Worm (Caenorhabditis elegans) whole organism, L4 larva: ENCODE measurements around the gene lgc-20.

ENCODE experiments used
- D1046.2 ChIP-seq: fragments of 200-800 bp; sonication (Bioruptor generic); IDR thresholded peaks from 2 replicates; pipeline ENCODE4 v1.3.6; 2022; ENCODE audit warnings: missing genetic modification characterization, missing compliant biosample characterization
- F10B5.3 ChIP-seq: sonication (generic microtip); optimal IDR thresholded peaks from 2 replicates; lab custom pipeline; 2016; ENCODE audit warnings: mild to moderate bottlenecking, missing genetic modification characterization, missing compliant biosample characterization
- F26F4.8 ChIP-seq: fragments of 200-800 bp; sonication (Bioruptor generic); conservative IDR thresholded peaks from 2 replicates; pipeline ENCODE4 v1.3.6; 2022; ENCODE audit warnings: missing genetic modification characterization, missing compliant biosample characterization
- T20F7.1 ChIP-seq: fragments of 200-800 bp; sonication (Bioruptor generic); optimal IDR thresholded peaks from 2 replicates; lab custom pipeline; 2018; ENCODE audit warnings: mild to moderate bottlenecking, missing genetic modification characterization, missing compliant biosample characterization
- Y75B8A.6 ChIP-seq: fragments of 200-800 bp; sonication (Bioruptor generic); IDR thresholded peaks from 2 replicates; pipeline ENCODE4 v1.3.6; 2022; ENCODE audit warnings: missing genetic modification reagents, missing genetic modification characterization, missing compliant biosample characterization
- aha-1 ChIP-seq: fragments of 150-350 bp; peaks from one replicate; lab custom pipeline; 2014; ENCODE audit warnings: missing biosample characterization, missing genetic modification characterization
- ama-1 ChIP-seq: fragments of 150-350 bp; optimal IDR thresholded peaks from 2 replicates; lab custom pipeline; 2014; ENCODE audit warnings: inconsistent platforms, mixed read lengths
- arid-1 ChIP-seq: fragments of 200-800 bp; sonication (Bioruptor generic); conservative IDR thresholded peaks from 2 replicates; pipeline ENCODE4 v1.3.6; 2022; ENCODE audit warnings: missing genetic modification reagents, missing genetic modification characterization, missing compliant biosample characterization
- ceh-82 ChIP-seq: sonication (generic microtip); optimal IDR thresholded peaks from 2 replicates; lab custom pipeline; 2017; ENCODE audit warnings: missing biosample characterization, missing genetic modification characterization
- ces-1 ChIP-seq: fragments of 150-350 bp; sonication (generic microtip); optimal IDR thresholded peaks from 4 replicates; lab custom pipeline; 2014; ENCODE audit warnings: missing biosample characterization, missing genetic modification reagents, missing genetic modification characterization
- daf-16 ChIP-seq, 3 experiments: sonication (generic microtip); optimal IDR thresholded peaks; 2 replicates each; lab custom pipeline; 2016 to 2017; ENCODE audit warnings: missing genetic modification characterization in 3 of 3, missing genetic modification reagents in 3 of 3, mild to moderate bottlenecking in 2 of 3, missing compliant biosample characterization in 2 of 3, missing biosample characterization in 1 of 3, moderate library complexity in 1 of 3
- daf-19 ChIP-seq: fragments of 200-800 bp; sonication (Bioruptor generic); conservative IDR thresholded peaks from 2 replicates; pipeline ENCODE4 v1.3.6; 2022; ENCODE audit warnings: missing genetic modification characterization, missing compliant biosample characterization
- dmd-6 ChIP-seq: fragments of 200-800 bp; sonication (Bioruptor generic); IDR thresholded peaks from 2 replicates; pipeline ENCODE4 v1.3.6; 2022; ENCODE audit warnings: missing genetic modification reagents, missing genetic modification characterization, missing compliant biosample characterization
- dmd-8 ChIP-seq: fragments of 200-800 bp; sonication (Bioruptor generic); IDR thresholded peaks from 2 replicates; pipeline ENCODE4 v1.3.6; 2022; ENCODE audit warnings: missing genetic modification characterization, missing compliant biosample characterization
- dmd-9 ChIP-seq: fragments of 200-800 bp; sonication (Bioruptor generic); IDR thresholded peaks from 2 replicates; pipeline ENCODE4 v1.3.6; 2022; ENCODE audit warnings: missing genetic modification reagents, missing genetic modification characterization, missing compliant biosample characterization
- dpl-1 ChIP-seq: fragments of 150-350 bp; optimal IDR thresholded peaks from 2 replicates; lab custom pipeline; 2014; ENCODE audit warnings: missing biosample characterization, missing genetic modification reagents, missing genetic modification characterization
- duxl-1 ChIP-seq: sonication (generic microtip); optimal IDR thresholded peaks from 2 replicates; lab custom pipeline; 2016; ENCODE audit warnings: mild to moderate bottlenecking, missing genetic modification characterization, moderate library complexity, missing compliant biosample characterization; ENCODE audit not compliant: poor library complexity
- dve-1 ChIP-seq: sonication (generic microtip); optimal IDR thresholded peaks from 2 replicates; lab custom pipeline; 2017; ENCODE audit warnings: antibody characterized with exemption, mild to moderate bottlenecking, missing genetic modification characterization, missing compliant biosample characterization; ENCODE audit not compliant: insufficient read depth
- fkh-10 ChIP-seq: fragments of 150-350 bp; optimal IDR thresholded peaks from 2 replicates; lab custom pipeline; 2014; ENCODE audit warnings: missing biosample characterization, missing genetic modification reagents, missing genetic modification characterization
- gei-8 ChIP-seq: fragments of 200-800 bp; sonication (Bioruptor generic); optimal IDR thresholded peaks from 2 replicates; lab custom pipeline; 2018; ENCODE audit warnings: mild to moderate bottlenecking, missing genetic modification characterization, missing compliant biosample characterization
- hlh-11 ChIP-seq: fragments of 200-800 bp; sonication (Bioruptor generic); optimal IDR thresholded peaks from 2 replicates; lab custom pipeline; 2018; ENCODE audit warnings: mild to moderate bottlenecking, missing genetic modification characterization, missing compliant biosample characterization
- hmg-1.1 ChIP-seq: fragments of 200-800 bp; sonication (Bioruptor generic); IDR thresholded peaks from 2 replicates; pipeline ENCODE4 v1.3.6; 2022; ENCODE audit warnings: missing genetic modification reagents, missing genetic modification characterization, missing compliant biosample characterization
- lin-13 ChIP-seq: fragments of 150-350 bp; optimal IDR thresholded peaks from 2 replicates; lab custom pipeline; 2014; ENCODE audit warnings: missing biosample characterization, missing genetic modification reagents, missing genetic modification characterization
- lir-3 ChIP-seq: sonication (generic microtip); optimal IDR thresholded peaks from 2 replicates; lab custom pipeline; 2016; ENCODE audit warnings: mild to moderate bottlenecking, missing genetic modification characterization, missing compliant biosample characterization
- lsy-2 ChIP-seq, 2 experiments: fragments of 150-350 bp in 1 of 2; sonication (generic microtip) in 1 of 2; optimal IDR thresholded peaks; 2 replicates each; lab custom pipeline; 2014 to 2017; ENCODE audit warnings: missing biosample characterization in 2 of 2, missing genetic modification characterization in 2 of 2
- madf-5 ChIP-seq, 2 experiments: fragments of 200-800 bp; sonication (Bioruptor generic); IDR thresholded peaks; 2 replicates each; pipeline ENCODE4 v1.3.6; 2022; ENCODE audit warnings: missing compliant biosample characterization in 2 of 2, missing genetic modification characterization in 2 of 2
- nhr-102 ChIP-seq: sonication (generic microtip); optimal IDR thresholded peaks from 2 replicates; lab custom pipeline; 2016; ENCODE audit warnings: mild to moderate bottlenecking, missing genetic modification characterization, moderate library complexity, missing compliant biosample characterization
- nhr-11 ChIP-seq: fragments of 150-350 bp; optimal IDR thresholded peaks from 2 replicates; lab custom pipeline; 2014; ENCODE audit warnings: missing biosample characterization, missing genetic modification characterization
- nhr-28 ChIP-seq: fragments of 150-350 bp; optimal IDR thresholded peaks from 2 replicates; lab custom pipeline; 2014; ENCODE audit warnings: missing biosample characterization, missing genetic modification characterization
- nhr-41 ChIP-seq: fragments of 200-800 bp; sonication (Bioruptor generic); IDR thresholded peaks from 2 replicates; pipeline ENCODE4 v1.3.6; 2022; ENCODE audit warnings: missing genetic modification reagents, missing genetic modification characterization, missing compliant biosample characterization
- nhr-48 ChIP-seq: sonication (generic microtip); optimal IDR thresholded peaks from 2 replicates; lab custom pipeline; 2016; ENCODE audit warnings: mild to moderate bottlenecking, missing genetic modification characterization, missing compliant biosample characterization
- nhr-77 ChIP-seq: fragments of 150-350 bp; optimal IDR thresholded peaks from 2 replicates; lab custom pipeline; 2014; ENCODE audit warnings: missing biosample characterization, missing genetic modification characterization
- pha-4 ChIP-seq, 2 experiments: fragments of 150-350 bp in 1 of 2; fragments of 200-800 bp in 1 of 2; sonication (Bioruptor generic) in 1 of 2; IDR thresholded peaks in 1 of 2; optimal IDR thresholded peaks in 1 of 2; 2 replicates each; pipeline versions ENCODE4 v1.3.6 to Lab custom; 2014 to 2022; ENCODE audit warnings: missing genetic modification characterization in 2 of 2, missing genetic modification reagents in 2 of 2, missing biosample characterization in 1 of 2, missing compliant biosample characterization in 1 of 2
- php-3 ChIP-seq: fragments of 200-800 bp; sonication (Bioruptor generic); IDR thresholded peaks from 2 replicates; pipeline ENCODE4 v1.3.6; 2022; ENCODE audit warnings: missing genetic modification reagents, missing genetic modification characterization, missing compliant biosample characterization
- rbr-2 ChIP-seq: sonication (generic microtip); optimal IDR thresholded peaks from 2 replicates; lab custom pipeline; 2016; ENCODE audit warnings: missing genotype, missing genetic modification characterization, missing compliant biosample characterization
- sdz-12 ChIP-seq: fragments of 200-800 bp; sonication (Bioruptor generic); optimal IDR thresholded peaks from 2 replicates; lab custom pipeline; 2018; ENCODE audit warnings: mild to moderate bottlenecking, missing genetic modification characterization, missing compliant biosample characterization
- set-16 ChIP-seq: fragments of 200-800 bp; sonication (Bioruptor generic); IDR thresholded peaks from 2 replicates; pipeline ENCODE4 v1.3.6; 2022; ENCODE audit warnings: missing genetic modification reagents, missing genetic modification characterization, missing compliant biosample characterization
- snpc-1.2 ChIP-seq: fragments of 200-800 bp; sonication (Bioruptor generic); IDR thresholded peaks from 2 replicates; pipeline ENCODE4 v1.3.6; 2022; ENCODE audit warnings: missing genetic modification reagents, missing genetic modification characterization, missing compliant biosample characterization
- spr-3 ChIP-seq: fragments of 200-800 bp; sonication (Bioruptor generic); optimal IDR thresholded peaks from 2 replicates; lab custom pipeline; 2018; ENCODE audit warnings: mild to moderate bottlenecking, missing genetic modification characterization, missing compliant biosample characterization
- tra-1 ChIP-seq: fragments of 200-800 bp; sonication (Bioruptor generic); IDR thresholded peaks from 2 replicates; pipeline ENCODE4 v1.3.6; 2022; ENCODE audit warnings: missing genetic modification reagents, missing genetic modification characterization, missing compliant biosample characterization
- unc-39 ChIP-seq: sonication (generic microtip); optimal IDR thresholded peaks from 2 replicates; lab custom pipeline; 2017; ENCODE audit warnings: missing biosample characterization, missing genetic modification characterization
- unc-62 ChIP-seq, 3 experiments: fragments of 150-350 bp in 1 of 3; sonication (generic microtip); optimal IDR thresholded peaks in 2 of 3; peaks in 1 of 3; 1 replicate in 1 of 3; 2 replicates in 2 of 3; lab custom pipeline; 2014 to 2017; ENCODE audit warnings: missing biosample characterization in 3 of 3, missing genetic modification characterization in 3 of 3, missing genetic modification reagents in 3 of 3, missing genotype in 1 of 3
- vab-7 ChIP-seq: fragments of 200-800 bp; sonication (Bioruptor generic); IDR thresholded peaks from 2 replicates; pipeline ENCODE4 v1.3.6; 2022; ENCODE audit warnings: missing genetic modification reagents, missing genetic modification characterization, missing compliant biosample characterization
- zfp-2 ChIP-seq: sonication (generic microtip); optimal IDR thresholded peaks from 2 replicates; lab custom pipeline; 2016; ENCODE audit warnings: mild to moderate bottlenecking, missing genetic modification characterization, missing compliant biosample characterization
- zfp-3 ChIP-seq: fragments of 200-800 bp; sonication (Bioruptor generic); conservative IDR thresholded peaks from 2 replicates; pipeline ENCODE4 v1.3.6; 2022; ENCODE audit warnings: missing genetic modification reagents, missing genetic modification characterization, missing compliant biosample characterization
- zip-11 ChIP-seq: fragments of 200-800 bp; sonication (Bioruptor generic); IDR thresholded peaks from 2 replicates; pipeline ENCODE4 v1.3.6; 2022; ENCODE audit warnings: missing genetic modification characterization, missing compliant biosample characterization
- zip-2 ChIP-seq: fragments of 150-350 bp; optimal IDR thresholded peaks from 2 replicates; lab custom pipeline; 2014; ENCODE audit warnings: missing biosample characterization, missing genetic modification characterization
- ztf-11 ChIP-seq: fragments of 150-350 bp; optimal IDR thresholded peaks from 2 replicates; lab custom pipeline; 2014; ENCODE audit warnings: missing biosample characterization, missing genetic modification characterization

lgc-20 gene

ce11 chrII:11376598-11377108, 33.2 kb upstream of the lgc-20 start (continued):
- peak; percentile 82 for TF ChIP-seq aha-1 (tag; lab: Kevin White, UChicago)
- 0 out of 2 replicates have a peak, but pooled peaks have one; percentile 60 for TF ChIP-seq tra-1 (GFP tag; lab: Robert Waterston, UW)
- peak; percentile 41 for TF ChIP-seq rbr-2 (tag; lab: Kevin White, UChicago)
- TF ChIP-seq unc-62 (GFP tag; optimal IDR thresholded peaks at IDR 0.05 in 1 of 2; lab: Kevin White, UChicago) = peak in 1 of 2 experiments; percentile 88
- no peak for TF ChIP-seq unc-62 (tag; optimal IDR thresholded peaks at IDR 0.05; lab: Kevin White, UChicago)
- no peak for TF ChIP-seq F26F4.8 (GFP tag; lab: Robert Waterston, UW)
- 0 out of 2 replicates have a peak, but pooled peaks have one; percentile 15 for TF ChIP-seq nhr-41 (GFP tag; lab: Robert Waterston, UW)
- TF ChIP-seq Y75B8A.6 = peak; percentile 82; the same call in 1 of the 2 replicates
- peak; percentile 66 for TF ChIP-seq pha-4 (GFP tag; IDR thresholded peaks at IDR 0.05; lab: Robert Waterston, UW)
- no peak for TF ChIP-seq pha-4 (tag; optimal IDR thresholded peaks at IDR 0.05; lab: Kevin White, UChicago)
- TF ChIP-seq dmd-6 (GFP tag; lab: Robert Waterston, UW) = peak; percentile 57
- peak; percentile 69 to 82 for TF ChIP-seq daf-16 (GFP tag; optimal IDR thresholded peaks at IDR 0.05; lab: Kevin White, UChicago)
- peak; percentile 88 for TF ChIP-seq daf-16 (tag; optimal IDR thresholded peaks at IDR 0.05; lab: Kevin White, UChicago)
- TF ChIP-seq ceh-82 (tag; lab: Kevin White, UChicago) = no peak
- TF ChIP-seq arid-1 (GFP tag; lab: Robert Waterston, UW) = peak; percentile 81
- TF ChIP-seq duxl-1 (tag; lab: Kevin White, UChicago) = peak; percentile 89
- no peak for TF ChIP-seq ztf-11 (tag; lab: Kevin White, UChicago)
- TF ChIP-seq nhr-102 (tag; lab: Kevin White, UChicago) = peak; percentile 76
- TF ChIP-seq unc-39 (tag; lab: Kevin White, UChicago) = no peak
- TF ChIP-seq set-16 (GFP tag; lab: Robert Waterston, UW) = no peak
- TF ChIP-seq sdz-12 = no peak
- TF ChIP-seq dve-1 (tag; lab: Kevin White, UChicago) = no peak
- no peak for TF ChIP-seq vab-7 (GFP tag; lab: Robert Waterston, UW)
- TF ChIP-seq snpc-1.2 (GFP tag; lab: Robert Waterston, UW) = peak; percentile 86
- no peak for TF ChIP-seq zip-11
- no peak for TF ChIP-seq nhr-11
- no peak for TF ChIP-seq fkh-10 (GFP tag; lab: Kevin White, UChicago)
- no peak for TF ChIP-seq ces-1
- 0 out of 2 replicates have a peak, but pooled peaks have one; percentile 56 for TF ChIP-seq daf-19 (GFP tag; lab: Robert Waterston, UW)
- peak; percentile 70 for TF ChIP-seq nhr-48 (tag; lab: Kevin White, UChicago)
- peak; percentile 73 for TF ChIP-seq D1046.2 (GFP tag; lab: Robert Waterston, UW)
- TF ChIP-seq php-3 (GFP tag; lab: Robert Waterston, UW) = peak; percentile 65
- TF ChIP-seq gei-8 (GFP tag; lab: Kevin White, UChicago) = peak; percentile 84
- TF ChIP-seq zfp-3 = peak; percentile 87; the same call in 1 of the 2 replicates
- TF ChIP-seq dmd-8 (GFP tag; lab: Robert Waterston, UW) = peak; percentile 10; the same call in 1 of the 2 replicates
- peak in 1 of 2 experiments; percentile 60 for TF ChIP-seq lsy-2 (tag; optimal IDR thresholded peaks at IDR 0.05; lab: Kevin White, UChicago)
- no peak for TF ChIP-seq nhr-28 (tag; lab: Kevin White, UChicago)
- TF ChIP-seq hlh-11 (tag; lab: Kevin White, UChicago) = peak; percentile 60
- peak; percentile 28 for TF ChIP-seq spr-3 (GFP tag; lab: Kevin White, UChicago)
- TF ChIP-seq lin-13 (GFP tag; lab: Kevin White, UChicago) = peak; percentile 51
- no peak for TF ChIP-seq dmd-9 (GFP tag; lab: Robert Waterston, UW)
- 0 out of 4 replicates have a peak, but pooled peaks of 1 of the 2 experiments have one; percentile 48 for TF ChIP-seq madf-5 (GFP tag; IDR thresholded peaks at IDR 0.05; lab: Robert Waterston, UW)
- no peak for TF ChIP-seq lir-3 (tag; lab: Kevin White, UChicago)
- TF ChIP-seq T20F7.1 (GFP tag; lab: Kevin White, UChicago) = peak; percentile 63
- peak; percentile 98 for TF ChIP-seq ama-1 (lab: Kevin White, UChicago)
- TF ChIP-seq nhr-77 (tag; lab: Kevin White, UChicago) = no peak
- TF ChIP-seq zip-2 = no peak
- TF ChIP-seq zfp-2 = no peak
- TF ChIP-seq dpl-1 (GFP tag; lab: Kevin White, UChicago) = peak; percentile 29
- 0 out of 2 replicates have a peak, but pooled peaks have one; percentile 34 for TF ChIP-seq hmg-1.1
- TF ChIP-seq F10B5.3 (tag; lab: Kevin White, UChicago) = peak; percentile 58
